Fruit fly (Drosophila melanogaster) whole organism, prepupa: ENCODE data around the gene Spn28F.

Source experiments
- Blimp-1 ChIP-seq: fragments of 200-800 bp; sonication (Bioruptor generic); optimal IDR thresholded peaks from 3 replicates; lab custom pipeline; 2017; ENCODE audit warnings: missing biosample characterization, missing genetic modification characterization, mild to moderate bottlenecking, moderate library complexity, missing genetic modification reagents
- CG10631 ChIP-seq: fragments of 200-800 bp; sonication (Bioruptor generic); optimal IDR thresholded peaks from 2 replicates; lab custom pipeline; 2016; ENCODE audit warnings: missing biosample characterization, missing genetic modification characterization
- CG10669 ChIP-seq: fragments of 200-800 bp; sonication (Bioruptor generic); optimal IDR thresholded peaks from 3 replicates; lab custom pipeline; 2018; ENCODE audit warnings: missing biosample characterization, mild to moderate bottlenecking, missing genetic modification characterization, moderate library complexity
- CG11294 ChIP-seq: fragments of 200-800 bp; sonication (Bioruptor generic); IDR thresholded peaks from 2 replicates; pipeline ENCODE4 v1.3.6; 2022; ENCODE audit warnings: missing biosample characterization, missing genetic modification characterization
- CG11762 ChIP-seq: fragments of 200-800 bp; sonication (Bioruptor generic); optimal IDR thresholded peaks from 3 replicates; lab custom pipeline; 2016; ENCODE audit warnings: missing biosample characterization, missing genetic modification characterization; ENCODE audit not compliant: insufficient read depth
- CG11902 ChIP-seq: fragments of 200-800 bp; sonication (Bioruptor generic); optimal IDR thresholded peaks from 3 replicates; lab custom pipeline; 2016; ENCODE audit warnings: missing biosample characterization, missing genetic modification characterization
- CG16779 ChIP-seq: fragments of 200-800 bp; sonication (Bioruptor generic); optimal IDR thresholded peaks from 3 replicates; lab custom pipeline; 2017; ENCODE audit warnings: missing biosample characterization, mild to moderate bottlenecking, missing genetic modification characterization
- CG3032 ChIP-seq: fragments of 200-800 bp; optimal IDR thresholded peaks from 2 replicates; lab custom pipeline; 2019; ENCODE audit warnings: missing biosample characterization, mild to moderate bottlenecking, missing genetic modification characterization, moderate library complexity
- CG31627 ChIP-seq: fragments of 200-800 bp; sonication (Bioruptor generic); optimal IDR thresholded peaks from 3 replicates; lab custom pipeline; 2016; ENCODE audit warnings: missing biosample characterization, missing genetic modification characterization
- CG34406 ChIP-seq: fragments of 200-800 bp; sonication (Bioruptor generic); optimal IDR thresholded peaks from 3 replicates; lab custom pipeline; 2016; ENCODE audit warnings: missing biosample characterization, missing genetic modification characterization
- CG4318 ChIP-seq: fragments of 200-800 bp; sonication (Bioruptor generic); optimal IDR thresholded peaks from 3 replicates; lab custom pipeline; 2017; ENCODE audit warnings: missing biosample characterization, mild to moderate bottlenecking, missing genetic modification characterization
- CG6276 ChIP-seq: fragments of 200-800 bp; sonication (Bioruptor generic); optimal IDR thresholded peaks from 2 replicates; lab custom pipeline; 2017; ENCODE audit warnings: missing biosample characterization, mild to moderate bottlenecking, missing genetic modification characterization
- CG6792 ChIP-seq: fragments of 200-800 bp; sonication (Bioruptor generic); optimal IDR thresholded peaks from 3 replicates; lab custom pipeline; 2016; ENCODE audit warnings: missing biosample characterization, missing genetic modification characterization
- CG6808 ChIP-seq: fragments of 200-800 bp; sonication (Bioruptor generic); optimal IDR thresholded peaks from 3 replicates; lab custom pipeline; 2017; ENCODE audit warnings: missing biosample characterization, missing genetic modification characterization, mild to moderate bottlenecking, moderate library complexity, missing genetic modification reagents
- CG6854 ChIP-seq: fragments of 200-800 bp; sonication (Bioruptor generic); optimal IDR thresholded peaks from 2 replicates; lab custom pipeline; 2017; ENCODE audit warnings: missing biosample characterization, mild to moderate bottlenecking, missing genetic modification characterization
- CG7368 ChIP-seq: fragments of 200-800 bp; sonication (Bioruptor generic); optimal IDR thresholded peaks from 3 replicates; lab custom pipeline; 2016; ENCODE audit warnings: missing biosample characterization, missing genetic modification characterization
- CG8632 ChIP-seq: fragments of 200-800 bp; sonication (Bioruptor generic); optimal IDR thresholded peaks from 3 replicates; lab custom pipeline; 2016; ENCODE audit warnings: missing biosample characterization, missing genetic modification characterization
- CG9139 ChIP-seq: fragments of 200-800 bp; sonication (Bioruptor generic); optimal IDR thresholded peaks from 3 replicates; lab custom pipeline; 2017; ENCODE audit warnings: missing biosample characterization, mild to moderate bottlenecking, missing genetic modification characterization
- Eip75B ChIP-seq: fragments of 200-800 bp; sonication (Bioruptor generic); optimal IDR thresholded peaks from 3 replicates; lab custom pipeline; 2016; ENCODE audit warnings: missing biosample characterization, missing genetic modification characterization
- Eip93F ChIP-seq: fragments of 200-800 bp; sonication (Bioruptor generic); optimal IDR thresholded peaks from 2 replicates; lab custom pipeline; 2016; ENCODE audit warnings: missing biosample characterization, mild to moderate bottlenecking, missing genetic modification characterization
- Ets21C ChIP-seq: fragments of 200-800 bp; sonication (Bioruptor generic); optimal IDR thresholded peaks from 3 replicates; lab custom pipeline; 2016; ENCODE audit warnings: missing biosample characterization, missing genetic modification characterization
- Ets96B ChIP-seq: fragments of 200-800 bp; optimal IDR thresholded peaks from 2 replicates; lab custom pipeline; 2019; ENCODE audit warnings: missing biosample characterization, mild to moderate bottlenecking, missing genetic modification characterization, moderate library complexity
- Gug ChIP-seq: fragments of 200-800 bp; sonication (Bioruptor generic); IDR thresholded peaks from 2 replicates; pipeline ENCODE4 v1.3.6; 2022; ENCODE audit warnings: missing biosample characterization, missing genetic modification characterization
- Hr39 ChIP-seq: fragments of 200-800 bp; sonication (Bioruptor generic); optimal IDR thresholded peaks from 2 replicates; lab custom pipeline; 2016; ENCODE audit warnings: missing biosample characterization, missing genetic modification characterization
- Lpt ChIP-seq: fragments of 200-800 bp; sonication (Bioruptor generic); optimal IDR thresholded peaks from 3 replicates; lab custom pipeline; 2016; ENCODE audit warnings: missing biosample characterization, missing genetic modification characterization
- Met ChIP-seq: fragments of 200-800 bp; sonication (Bioruptor generic); optimal IDR thresholded peaks from 3 replicates; lab custom pipeline; 2016; ENCODE audit warnings: missing biosample characterization, missing genetic modification characterization
- OdsH ChIP-seq: fragments of 200-800 bp; sonication (Bioruptor generic); optimal IDR thresholded peaks from 3 replicates; lab custom pipeline; 2016; ENCODE audit warnings: missing biosample characterization, missing genetic modification characterization
- Sox102F ChIP-seq: fragments of 200-800 bp; sonication (Bioruptor generic); optimal IDR thresholded peaks from 2 replicates; lab custom pipeline; 2016; ENCODE audit warnings: missing biosample characterization, mild to moderate bottlenecking, missing genetic modification characterization
- Sox14 ChIP-seq: fragments of 200-800 bp; sonication (Bioruptor generic); optimal IDR thresholded peaks from 3 replicates; lab custom pipeline; 2016; ENCODE audit warnings: missing biosample characterization, missing genetic modification characterization
- Sox15 ChIP-seq: fragments of 200-800 bp; sonication (Bioruptor generic); optimal IDR thresholded peaks from 3 replicates; lab custom pipeline; 2016; ENCODE audit warnings: missing biosample characterization, missing genetic modification characterization
- achi ChIP-seq: fragments of 200-800 bp; sonication (Bioruptor generic); optimal IDR thresholded peaks from 3 replicates; lab custom pipeline; 2016; ENCODE audit warnings: missing biosample characterization, missing genetic modification characterization
- cyc ChIP-seq: fragments of 200-800 bp; sonication (Bioruptor generic); optimal IDR thresholded peaks from 3 replicates; lab custom pipeline; 2016; ENCODE audit warnings: missing biosample characterization, missing genetic modification characterization
- dsx ChIP-seq: fragments of 200-800 bp; optimal IDR thresholded peaks from 3 replicates; lab custom pipeline; 2019; ENCODE audit warnings: missing biosample characterization, mild to moderate bottlenecking, missing genetic modification characterization, moderate library complexity; ENCODE audit not compliant: poor library complexity, severe bottlenecking
- eg ChIP-seq: fragments of 200-800 bp; sonication (Bioruptor generic); IDR thresholded peaks from 3 replicates; pipeline ENCODE4 v1.3.6; 2022; ENCODE audit warnings: missing biosample characterization, missing genetic modification characterization
- fd59A ChIP-seq: fragments of 200-800 bp; sonication (Bioruptor generic); optimal IDR thresholded peaks from 2 replicates; lab custom pipeline; 2017; ENCODE audit warnings: missing biosample characterization, mild to moderate bottlenecking, missing genetic modification characterization, missing genetic modification reagents
- fd85E ChIP-seq: fragments of 200-800 bp; sonication (Bioruptor generic); optimal IDR thresholded peaks from 3 replicates; lab custom pipeline; 2016; ENCODE audit warnings: missing biosample characterization, missing genetic modification characterization
- fkh ChIP-seq: fragments of 200-800 bp; sonication (Bioruptor generic); optimal IDR thresholded peaks from 3 replicates; lab custom pipeline; 2017; ENCODE audit warnings: missing biosample characterization, mild to moderate bottlenecking, missing genetic modification characterization, moderate library complexity
- lz ChIP-seq: fragments of 200-800 bp; sonication (Bioruptor generic); optimal IDR thresholded peaks from 3 replicates; lab custom pipeline; 2016; ENCODE audit warnings: missing biosample characterization, missing genetic modification characterization
- net ChIP-seq: fragments of 200-800 bp; sonication (Bioruptor generic); optimal IDR thresholded peaks from 3 replicates; lab custom pipeline; 2016; ENCODE audit warnings: missing biosample characterization, missing genetic modification characterization
- pdm3 ChIP-seq: fragments of 200-800 bp; sonication (Bioruptor generic); optimal IDR thresholded peaks from 3 replicates; lab custom pipeline; 2016; ENCODE audit warnings: missing biosample characterization, missing genetic modification characterization
- salr ChIP-seq, 2 experiments: fragments of 200-800 bp; sonication (Bioruptor generic); optimal IDR thresholded peaks; 3 replicates each; lab custom pipeline; 2016 to 2018; ENCODE audit warnings: missing biosample characterization in 2 of 2, missing genetic modification characterization in 2 of 2, mild to moderate bottlenecking in 1 of 2
- ss ChIP-seq, 2 experiments: fragments of 200-800 bp; sonication (Bioruptor generic); optimal IDR thresholded peaks; 2 replicates in 1 of 2; 3 replicates in 1 of 2; lab custom pipeline; 2017 to 2018; ENCODE audit warnings: mild to moderate bottlenecking in 2 of 2, missing biosample characterization in 2 of 2, missing genetic modification characterization in 2 of 2, moderate library complexity in 1 of 2
- svp ChIP-seq: fragments of 200-800 bp; sonication (Bioruptor generic); peaks from one replicate; lab custom pipeline; 2016; ENCODE audit warnings: missing biosample characterization, missing genetic modification characterization
- vri ChIP-seq: fragments of 200-800 bp; sonication (Bioruptor generic); optimal IDR thresholded peaks from 3 replicates; lab custom pipeline; 2016; ENCODE audit warnings: missing biosample characterization, mild to moderate bottlenecking, missing genetic modification characterization

The Spn28F gene

DNA sequence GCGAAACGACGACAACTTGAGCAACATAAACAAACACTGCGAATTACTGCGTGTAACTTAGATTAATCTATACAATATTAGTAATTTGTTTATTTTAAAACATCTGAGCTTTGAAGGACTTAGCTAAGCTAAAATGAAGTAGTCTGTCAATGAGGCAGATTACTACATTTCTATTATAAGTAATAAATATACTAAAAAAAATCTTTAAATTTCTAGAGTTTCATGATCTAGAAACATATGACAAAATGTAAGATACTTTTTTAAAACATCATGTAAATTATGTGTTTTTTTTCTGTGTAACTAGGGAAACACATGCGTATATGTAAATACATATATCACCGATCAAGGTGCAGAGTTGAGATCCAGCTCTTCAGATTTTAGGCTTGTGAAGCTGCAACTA lies 24.5 kb upstream of the Spn28F start (continued):
- TF ChIP-seq vri (GFP tag; lab: Kevin White, UChicago), result no peak
- peak; percentile 67 for TF ChIP-seq CG8632 (GFP tag; lab: Kevin White, UChicago)
- peak; percentile 62 for TF ChIP-seq CG11294 (GFP tag; lab: Robert Waterston, UW)
- TF ChIP-seq pdm3 (GFP tag; lab: Kevin White, UChicago), result peak; percentile 54
- TF ChIP-seq OdsH (GFP tag; lab: Kevin White, UChicago), result peak; percentile 83
- peak; percentile 57 for TF ChIP-seq Ets96B (tag; lab: Kevin White, UChicago)
- TF ChIP-seq Eip93F (GFP tag; lab: Kevin White, UChicago), result no peak
- TF ChIP-seq cyc (GFP tag; lab: Kevin White, UChicago), result peak; percentile 5
- TF ChIP-seq Sox102F (GFP tag; lab: Kevin White, UChicago), result no peak
- TF ChIP-seq CG16779 (tag; lab: Kevin White, UChicago), result peak; percentile 20
- peak; percentile 77 for TF ChIP-seq CG10669 (GFP tag; lab: Kevin White, UChicago)
- TF ChIP-seq CG10631 (GFP tag; lab: Kevin White, UChicago), result peak; percentile 81
- peak in 1 of 2 experiments; percentile 67 for TF ChIP-seq salr (GFP tag; optimal IDR thresholded peaks at IDR 0.05; lab: Kevin White, UChicago)
- TF ChIP-seq Ets21C (GFP tag; lab: Kevin White, UChicago), result no peak
- peak; percentile 80 for TF ChIP-seq achi
- peak; percentile 83 for TF ChIP-seq net
- TF ChIP-seq CG6792, result peak; percentile 66
- TF ChIP-seq Eip75B, result no peak
- no peak for TF ChIP-seq Hr39 (GFP tag; lab: Kevin White, UChicago)
- TF ChIP-seq CG6854 (GFP tag; lab: Kevin White, UChicago), result no peak
- peak; percentile 23 for TF ChIP-seq Sox14
- TF ChIP-seq CG3032 (tag; lab: Kevin White, UChicago), result peak; percentile 85
- TF ChIP-seq Lpt (GFP tag; lab: Kevin White, UChicago), result peak; percentile 22
- no peak for TF ChIP-seq CG31627
- peak; percentile 83 for TF ChIP-seq CG6808 (GFP tag; lab: Kevin White, UChicago)
- peak; percentile 84 for TF ChIP-seq CG6276 (GFP tag; lab: Kevin White, UChicago)
- TF ChIP-seq Gug, result peak; percentile 50; the same call in 1 of the 2 replicates
- TF ChIP-seq CG34406 (GFP tag; lab: Kevin White, UChicago), result peak; percentile 80
- TF ChIP-seq Sox15 (GFP tag; lab: Kevin White, UChicago), result peak; percentile 53
- peak; percentile 78 to 87 for TF ChIP-seq ss (GFP tag; optimal IDR thresholded peaks at IDR 0.05; lab: Kevin White, UChicago)
- peak; percentile 28 for TF ChIP-seq Met
- no peak for TF ChIP-seq fkh (GFP tag; lab: Kevin White, UChicago)
- peak; percentile 12 for TF ChIP-seq Blimp-1 (GFP tag; lab: Kevin White, UChicago)

DNA sequence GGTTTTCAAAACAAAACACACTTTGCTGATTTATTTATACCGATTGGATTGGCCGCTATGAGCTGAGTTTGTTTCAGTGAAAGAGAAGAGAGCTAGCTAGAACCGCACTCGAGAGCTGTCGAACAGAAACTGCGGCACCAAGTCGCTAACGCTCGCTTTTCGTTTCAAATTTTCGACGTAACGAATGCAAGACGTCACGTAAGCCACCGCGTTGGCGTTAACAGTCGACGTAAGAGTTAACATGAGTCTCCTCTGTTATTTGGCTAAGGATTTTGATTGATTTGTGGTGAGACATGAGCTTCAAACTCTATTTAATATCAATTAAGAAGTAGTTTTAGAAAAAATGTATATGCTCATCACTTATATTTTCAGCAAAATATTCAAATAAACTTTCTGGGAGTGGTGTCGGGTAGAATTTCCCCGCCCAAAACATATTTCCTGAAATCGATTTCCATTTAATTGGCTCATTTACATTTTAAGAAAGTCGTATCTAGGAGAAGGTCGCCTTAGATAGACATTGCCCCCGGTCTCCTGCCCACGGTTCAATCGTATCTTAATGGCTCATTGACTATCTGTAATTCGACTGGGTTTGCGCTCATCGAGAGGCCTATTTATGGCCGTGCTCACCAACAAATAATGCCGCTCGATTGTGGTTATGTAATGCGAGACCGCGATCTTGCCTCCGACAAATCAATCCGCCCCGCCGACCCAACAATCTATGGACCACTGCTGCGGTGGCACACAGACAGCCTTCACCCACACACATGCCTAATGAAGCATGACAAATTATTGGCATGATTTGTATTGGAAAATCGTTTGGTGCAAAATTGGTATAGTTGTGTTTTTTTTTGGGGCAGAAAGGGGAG lies 16.0 kb upstream of the Spn28F start, which contains the start of gene CG8086:
TSS of gene CG8086 (minus strand) at position 102 of the 866 bp plus-strand sequence.
- 0 out of 3 replicates have a peak, but pooled peaks have one; percentile 18 for TF ChIP-seq eg (GFP tag; lab: Robert Waterston, UW)
- no peak for TF ChIP-seq fd59A
- TF ChIP-seq, all 60 proteins: peak for 1

DNA sequence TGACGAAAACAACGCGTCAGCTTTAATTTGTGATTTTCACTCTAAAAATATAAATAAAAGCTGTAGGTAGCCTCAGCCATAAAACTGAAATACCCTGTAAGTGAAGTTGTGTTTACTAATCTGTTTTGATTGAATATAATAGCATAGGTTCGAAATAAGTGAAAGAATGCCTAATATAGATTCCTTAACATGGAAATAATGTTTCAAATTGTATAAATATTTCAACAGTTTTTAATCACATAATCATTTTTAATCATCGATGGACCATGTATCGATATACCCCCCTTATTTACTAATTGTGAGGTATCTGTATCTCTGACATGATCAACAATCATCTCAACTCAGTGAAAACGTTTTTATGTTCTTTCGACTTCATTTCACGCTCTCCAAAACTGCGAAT lies 13.8 kb upstream of the Spn28F start:
- no peak for TF ChIP-seq CG10631 (GFP tag; lab: Kevin White, UChicago)
- TF ChIP-seq fd59A, result no peak
- no peak for TF ChIP-seq Blimp-1 (GFP tag; lab: Kevin White, UChicago)
- TF ChIP-seq Ets96B (tag; lab: Kevin White, UChicago), result no peak
- no peak for TF ChIP-seq CG11762 (GFP tag; lab: Kevin White, UChicago)
- TF ChIP-seq vri (GFP tag; lab: Kevin White, UChicago), result no peak
- no peak for TF ChIP-seq CG11902 (GFP tag; lab: Kevin White, UChicago)
- TF ChIP-seq CG6276 (GFP tag; lab: Kevin White, UChicago), result no peak
- peak; percentile 67 for TF ChIP-seq svp
- TF ChIP-seq eg (GFP tag; lab: Robert Waterston, UW), result peak; percentile 51; the same call in 1 of the 3 replicates
- TF ChIP-seq fd85E, result no peak
- TF ChIP-seq dsx (GFP tag; lab: Kevin White, UChicago), result no peak
- TF ChIP-seq CG7368, result no peak
- TF ChIP-seq Eip75B, result no peak
- TF ChIP-seq CG9139 (GFP tag; lab: Kevin White, UChicago), result no peak
- TF ChIP-seq lz (GFP tag; lab: Kevin White, UChicago), result no peak
- TF ChIP-seq pdm3 (GFP tag; lab: Kevin White, UChicago), result peak; percentile 4
- TF ChIP-seq fkh (GFP tag; lab: Kevin White, UChicago), result no peak
- TF ChIP-seq achi, result peak; percentile 21
- no peak for TF ChIP-seq CG4318 (GFP tag; lab: Kevin White, UChicago)
- no peak for TF ChIP-seq net
- no peak for TF ChIP-seq CG3032 (tag; lab: Kevin White, UChicago)
- TF ChIP-seq CG6792, result no peak
